Fruit fly (Drosophila melanogaster) whole organism, prepupa: Measurements from ENCODE around the gene CG8562.

Source experiments
- Blimp-1 ChIP-seq: fragments of 200-800 bp; sonication (Bioruptor generic); optimal IDR thresholded peaks from 3 replicates; lab custom pipeline; 2017; ENCODE audit warnings: missing biosample characterization, missing genetic modification characterization, mild to moderate bottlenecking, moderate library complexity, missing genetic modification reagents
- CG10631 ChIP-seq: fragments of 200-800 bp; sonication (Bioruptor generic); optimal IDR thresholded peaks from 2 replicates; lab custom pipeline; 2016; ENCODE audit warnings: missing biosample characterization, missing genetic modification characterization
- CG11762 ChIP-seq: fragments of 200-800 bp; sonication (Bioruptor generic); optimal IDR thresholded peaks from 3 replicates; lab custom pipeline; 2016; ENCODE audit warnings: missing biosample characterization, missing genetic modification characterization; ENCODE audit not compliant: insufficient read depth
- CG11902 ChIP-seq: fragments of 200-800 bp; sonication (Bioruptor generic); optimal IDR thresholded peaks from 3 replicates; lab custom pipeline; 2016; ENCODE audit warnings: missing biosample characterization, missing genetic modification characterization
- CG1621 ChIP-seq: fragments of 200-800 bp; sonication (Bioruptor generic); optimal IDR thresholded peaks from 3 replicates; lab custom pipeline; 2018; ENCODE audit warnings: missing biosample characterization, mild to moderate bottlenecking, missing genetic modification characterization
- CG16779 ChIP-seq: fragments of 200-800 bp; sonication (Bioruptor generic); optimal IDR thresholded peaks from 3 replicates; lab custom pipeline; 2017; ENCODE audit warnings: missing biosample characterization, mild to moderate bottlenecking, missing genetic modification characterization
- CG32006 ChIP-seq: fragments of 200-800 bp; sonication (Bioruptor generic); optimal IDR thresholded peaks from 3 replicates; lab custom pipeline; 2017; ENCODE audit warnings: missing biosample characterization, mild to moderate bottlenecking, missing genetic modification characterization
- CG34406 ChIP-seq: fragments of 200-800 bp; sonication (Bioruptor generic); optimal IDR thresholded peaks from 3 replicates; lab custom pipeline; 2016; ENCODE audit warnings: missing biosample characterization, missing genetic modification characterization
- CG3919 ChIP-seq: fragments of 200-800 bp; sonication (Bioruptor generic); optimal IDR thresholded peaks from 3 replicates; lab custom pipeline; 2016; ENCODE audit warnings: missing biosample characterization, missing genetic modification characterization
- CG4318 ChIP-seq: fragments of 200-800 bp; sonication (Bioruptor generic); optimal IDR thresholded peaks from 3 replicates; lab custom pipeline; 2017; ENCODE audit warnings: missing biosample characterization, mild to moderate bottlenecking, missing genetic modification characterization
- CG6163 ChIP-seq: fragments of 200-800 bp; sonication (Bioruptor generic); IDR thresholded peaks from 3 replicates; pipeline ENCODE4 v1.3.6; 2022; ENCODE audit warnings: missing biosample characterization, missing genetic modification characterization
- CG6276 ChIP-seq: fragments of 200-800 bp; sonication (Bioruptor generic); optimal IDR thresholded peaks from 2 replicates; lab custom pipeline; 2017; ENCODE audit warnings: missing biosample characterization, mild to moderate bottlenecking, missing genetic modification characterization
- CG6792 ChIP-seq: fragments of 200-800 bp; sonication (Bioruptor generic); optimal IDR thresholded peaks from 3 replicates; lab custom pipeline; 2016; ENCODE audit warnings: missing biosample characterization, missing genetic modification characterization
- CG6808 ChIP-seq: fragments of 200-800 bp; sonication (Bioruptor generic); optimal IDR thresholded peaks from 3 replicates; lab custom pipeline; 2017; ENCODE audit warnings: missing biosample characterization, missing genetic modification characterization, mild to moderate bottlenecking, moderate library complexity, missing genetic modification reagents
- CG6854 ChIP-seq: fragments of 200-800 bp; sonication (Bioruptor generic); optimal IDR thresholded peaks from 2 replicates; lab custom pipeline; 2017; ENCODE audit warnings: missing biosample characterization, mild to moderate bottlenecking, missing genetic modification characterization
- CG8119 ChIP-seq: fragments of 200-800 bp; sonication (Bioruptor generic); IDR thresholded peaks from 3 replicates; pipeline ENCODE4 v1.3.6; 2022; ENCODE audit warnings: missing biosample characterization, missing genetic modification characterization
- CG8319 ChIP-seq: fragments of 200-800 bp; sonication (Bioruptor generic); optimal IDR thresholded peaks from 3 replicates; lab custom pipeline; 2016; ENCODE audit warnings: missing biosample characterization, missing genetic modification characterization
- CG8632 ChIP-seq: fragments of 200-800 bp; sonication (Bioruptor generic); optimal IDR thresholded peaks from 3 replicates; lab custom pipeline; 2016; ENCODE audit warnings: missing biosample characterization, missing genetic modification characterization
- CG9139 ChIP-seq: fragments of 200-800 bp; sonication (Bioruptor generic); optimal IDR thresholded peaks from 3 replicates; lab custom pipeline; 2017; ENCODE audit warnings: missing biosample characterization, mild to moderate bottlenecking, missing genetic modification characterization
- Eip75B ChIP-seq: fragments of 200-800 bp; sonication (Bioruptor generic); optimal IDR thresholded peaks from 3 replicates; lab custom pipeline; 2016; ENCODE audit warnings: missing biosample characterization, missing genetic modification characterization
- Eip78C ChIP-seq: fragments of 200-800 bp; sonication (Bioruptor generic); peaks from one replicate; lab custom pipeline; 2016; ENCODE audit warnings: missing biosample characterization, missing genetic modification characterization
- Gug ChIP-seq: fragments of 200-800 bp; sonication (Bioruptor generic); IDR thresholded peaks from 2 replicates; pipeline ENCODE4 v1.3.6; 2022; ENCODE audit warnings: missing biosample characterization, missing genetic modification characterization
- Hr38 ChIP-seq: sonication (Bioruptor generic); optimal IDR thresholded peaks from 2 replicates; lab custom pipeline; 2016; ENCODE audit warnings: missing biosample characterization, missing genetic modification characterization
- Hr4 ChIP-seq: fragments of 200-800 bp; sonication (Bioruptor generic); optimal IDR thresholded peaks from 3 replicates; lab custom pipeline; 2016; ENCODE audit warnings: missing biosample characterization, missing genetic modification characterization
- Lpt ChIP-seq: fragments of 200-800 bp; sonication (Bioruptor generic); optimal IDR thresholded peaks from 3 replicates; lab custom pipeline; 2016; ENCODE audit warnings: missing biosample characterization, missing genetic modification characterization
- Sox102F ChIP-seq: fragments of 200-800 bp; sonication (Bioruptor generic); optimal IDR thresholded peaks from 2 replicates; lab custom pipeline; 2016; ENCODE audit warnings: missing biosample characterization, mild to moderate bottlenecking, missing genetic modification characterization
- Sox14 ChIP-seq: fragments of 200-800 bp; sonication (Bioruptor generic); optimal IDR thresholded peaks from 3 replicates; lab custom pipeline; 2016; ENCODE audit warnings: missing biosample characterization, missing genetic modification characterization
- Sox15 ChIP-seq: fragments of 200-800 bp; sonication (Bioruptor generic); optimal IDR thresholded peaks from 3 replicates; lab custom pipeline; 2016; ENCODE audit warnings: missing biosample characterization, missing genetic modification characterization
- achi ChIP-seq: fragments of 200-800 bp; sonication (Bioruptor generic); optimal IDR thresholded peaks from 3 replicates; lab custom pipeline; 2016; ENCODE audit warnings: missing biosample characterization, missing genetic modification characterization
- acj6 ChIP-seq: fragments of 200-800 bp; sonication (Bioruptor generic); optimal IDR thresholded peaks from 3 replicates; lab custom pipeline; 2016; ENCODE audit warnings: missing biosample characterization, missing genetic modification characterization
- cyc ChIP-seq: fragments of 200-800 bp; sonication (Bioruptor generic); optimal IDR thresholded peaks from 3 replicates; lab custom pipeline; 2016; ENCODE audit warnings: missing biosample characterization, missing genetic modification characterization
- dsx ChIP-seq: fragments of 200-800 bp; optimal IDR thresholded peaks from 3 replicates; lab custom pipeline; 2019; ENCODE audit warnings: missing biosample characterization, mild to moderate bottlenecking, missing genetic modification characterization, moderate library complexity; ENCODE audit not compliant: poor library complexity, severe bottlenecking
- eg ChIP-seq: fragments of 200-800 bp; sonication (Bioruptor generic); IDR thresholded peaks from 3 replicates; pipeline ENCODE4 v1.3.6; 2022; ENCODE audit warnings: missing biosample characterization, missing genetic modification characterization
- esn ChIP-seq: fragments of 200-800 bp; sonication (Bioruptor generic); optimal IDR thresholded peaks from 2 replicates; lab custom pipeline; 2016; ENCODE audit warnings: missing biosample characterization, mild to moderate bottlenecking, missing genetic modification characterization, moderate library complexity
- fd59A ChIP-seq: fragments of 200-800 bp; sonication (Bioruptor generic); optimal IDR thresholded peaks from 2 replicates; lab custom pipeline; 2017; ENCODE audit warnings: missing biosample characterization, mild to moderate bottlenecking, missing genetic modification characterization, missing genetic modification reagents
- fd85E ChIP-seq: fragments of 200-800 bp; sonication (Bioruptor generic); optimal IDR thresholded peaks from 3 replicates; lab custom pipeline; 2016; ENCODE audit warnings: missing biosample characterization, missing genetic modification characterization
- fkh ChIP-seq: fragments of 200-800 bp; sonication (Bioruptor generic); optimal IDR thresholded peaks from 3 replicates; lab custom pipeline; 2017; ENCODE audit warnings: missing biosample characterization, mild to moderate bottlenecking, missing genetic modification characterization, moderate library complexity
- lz ChIP-seq: fragments of 200-800 bp; sonication (Bioruptor generic); optimal IDR thresholded peaks from 3 replicates; lab custom pipeline; 2016; ENCODE audit warnings: missing biosample characterization, missing genetic modification characterization
- pdm3 ChIP-seq: fragments of 200-800 bp; sonication (Bioruptor generic); optimal IDR thresholded peaks from 3 replicates; lab custom pipeline; 2016; ENCODE audit warnings: missing biosample characterization, missing genetic modification characterization
- ss ChIP-seq, 2 experiments: fragments of 200-800 bp; sonication (Bioruptor generic); optimal IDR thresholded peaks; 2 replicates in 1 of 2; 3 replicates in 1 of 2; lab custom pipeline; 2017 to 2018; ENCODE audit warnings: mild to moderate bottlenecking in 2 of 2, missing biosample characterization in 2 of 2, missing genetic modification characterization in 2 of 2, moderate library complexity in 1 of 2
- svp ChIP-seq: fragments of 200-800 bp; sonication (Bioruptor generic); peaks from one replicate; lab custom pipeline; 2016; ENCODE audit warnings: missing biosample characterization, missing genetic modification characterization
- topi ChIP-seq: fragments of 200-800 bp; sonication (Bioruptor generic); optimal IDR thresholded peaks from 3 replicates; lab custom pipeline; 2016; ENCODE audit warnings: missing biosample characterization, missing genetic modification characterization
- vri ChIP-seq: fragments of 200-800 bp; sonication (Bioruptor generic); optimal IDR thresholded peaks from 3 replicates; lab custom pipeline; 2016; ENCODE audit warnings: missing biosample characterization, mild to moderate bottlenecking, missing genetic modification characterization

Gene CG8562

DNA sequence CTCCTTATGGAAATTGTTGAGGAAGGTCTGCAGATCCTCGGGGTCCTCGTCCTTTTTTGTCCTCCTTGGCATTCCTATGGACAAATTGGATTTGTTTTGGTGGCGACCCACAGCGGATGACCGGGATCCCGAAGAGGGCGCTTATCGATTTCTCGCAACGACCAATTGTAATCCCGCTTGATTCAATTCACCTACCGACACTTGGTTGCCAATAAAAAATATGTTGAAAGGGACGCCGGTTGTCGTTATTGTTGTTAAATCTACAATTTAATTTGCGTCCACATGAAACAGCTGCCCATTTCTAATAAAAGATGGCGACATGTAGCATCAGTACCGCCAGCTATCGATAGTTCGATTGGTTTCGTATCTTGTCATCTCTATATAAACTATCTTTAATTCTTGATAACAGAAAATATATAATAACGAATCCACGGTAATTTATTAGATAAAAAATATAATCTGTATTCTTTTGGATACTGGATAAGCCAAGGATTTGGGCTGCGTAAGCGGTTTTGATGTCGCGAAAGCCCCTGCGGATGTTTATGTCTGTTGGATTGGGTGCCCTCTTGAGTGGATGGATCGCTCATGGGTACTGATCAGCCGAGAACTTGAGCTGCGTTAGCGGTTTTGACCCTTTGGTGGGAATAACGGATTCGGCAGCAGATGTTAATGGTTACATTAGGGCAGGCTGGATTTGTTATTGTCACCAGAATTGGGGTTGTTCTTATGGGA lies 41.5 kb upstream of the CG8562 start, which contains the start of gene CTCF (continued):
- TF ChIP-seq CG16779 (tag; lab: Kevin White, UChicago) (no peak), eg (GFP tag; lab: Robert Waterston, UW) (no peak), lz (GFP tag; lab: Kevin White, UChicago) (peak; percentile 58), CG8119 (no peak), fd59A (GFP tag; lab: Kevin White, UChicago) (no peak), Eip78C (GFP tag; lab: Kevin White, UChicago) (peak; percentile 71), Hr4 (GFP tag; lab: Kevin White, UChicago) (no peak), Blimp-1 (no peak), Lpt (GFP tag; lab: Kevin White, UChicago) (no peak)

DNA sequence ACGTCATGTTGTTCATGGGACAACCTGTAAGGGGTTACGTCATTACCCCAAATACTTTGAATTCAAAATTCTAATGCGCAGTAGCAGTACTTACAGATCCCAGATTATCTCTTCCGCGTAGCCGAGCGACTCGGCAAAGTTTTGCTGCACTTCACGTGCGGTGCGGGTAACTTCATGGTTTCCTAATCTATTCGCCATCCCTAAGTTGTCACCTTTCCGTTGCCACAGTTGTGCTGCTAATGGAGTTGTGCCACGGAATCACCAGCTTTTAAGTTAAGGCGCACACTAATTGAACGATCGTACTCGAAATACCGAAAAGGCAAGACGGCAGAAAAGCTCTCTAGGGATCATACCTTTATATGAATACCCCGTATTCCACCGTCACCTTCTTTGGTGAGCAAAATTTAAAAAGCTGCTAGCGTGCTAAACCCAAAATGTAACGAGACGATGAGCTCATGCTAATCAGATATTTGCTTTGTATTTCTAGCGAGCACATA lies 38.2 kb upstream of the CG8562 start, which contains the start of gene pst:
Gene pst (minus strand): TSS at position 437 of the 497 bp plus-strand sequence.
- no peak for TF ChIP-seq eg (GFP tag; lab: Robert Waterston, UW)
- peak; percentile 46 for TF ChIP-seq vri
- peak in 1 of 2 experiments; percentile 1 for TF ChIP-seq ss (GFP tag; optimal IDR thresholded peaks at IDR 0.05; lab: Kevin White, UChicago)
- TF ChIP-seq CG6854 (GFP tag; lab: Kevin White, UChicago) = peak; percentile 49
- peak; percentile 12 for TF ChIP-seq fd85E (GFP tag; lab: Kevin White, UChicago)
- peak; percentile 71 for TF ChIP-seq Eip78C (GFP tag; lab: Kevin White, UChicago)
- TF ChIP-seq CG1621 (tag; lab: Kevin White, UChicago) = no peak
- TF ChIP-seq CG6808 = no peak
- no peak for TF ChIP-seq pdm3 (GFP tag; lab: Kevin White, UChicago)
- no peak for TF ChIP-seq Eip75B (GFP tag; lab: Kevin White, UChicago)
- no peak for TF ChIP-seq esn (GFP tag; lab: Kevin White, UChicago)
- peak; percentile 0 for TF ChIP-seq cyc (GFP tag; lab: Kevin White, UChicago)
- TF ChIP-seq CG3919 (GFP tag; lab: Kevin White, UChicago) = peak; percentile 8
- no peak for TF ChIP-seq CG6792 (GFP tag; lab: Kevin White, UChicago)
- peak; percentile 92 for TF ChIP-seq svp (GFP tag; lab: Kevin White, UChicago)
- TF ChIP-seq dsx (GFP tag; lab: Kevin White, UChicago) = no peak

DNA sequence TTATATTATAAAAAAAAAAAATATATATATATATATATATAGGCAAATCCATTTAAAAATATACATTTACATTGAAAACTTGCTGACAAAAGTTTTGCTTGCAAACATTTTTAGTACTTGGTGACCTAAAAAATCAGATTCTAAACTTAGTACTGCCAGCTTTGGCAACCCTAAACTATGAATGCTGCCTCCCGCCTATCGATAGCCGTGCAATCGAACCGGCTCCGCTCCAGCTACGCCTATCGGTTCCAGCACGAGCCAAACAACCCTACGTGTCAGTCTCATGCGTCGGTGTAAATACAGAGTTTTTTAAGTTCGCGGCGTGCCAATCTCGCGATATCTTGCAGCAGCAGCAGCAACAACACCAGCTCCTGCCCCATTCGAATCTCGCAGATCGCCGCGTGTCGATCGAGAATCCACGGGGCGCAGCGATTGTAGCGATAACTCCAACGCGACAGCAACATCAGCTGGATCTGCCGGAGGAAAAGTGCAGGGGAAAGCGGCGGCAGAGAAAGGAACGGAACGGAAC lies 37.7 kb upstream of the CG8562 start, which contains the start of gene Sec63:
Gene Sec63 (plus strand): TSS at position 238 of the 529 bp plus-strand sequence.
- TF ChIP-seq CG6163 (GFP tag; lab: Robert Waterston, UW) (peak; percentile 56; the same call in 2 of the 3 replicates), svp (GFP tag; lab: Kevin White, UChicago) (no peak), fkh (GFP tag; lab: Kevin White, UChicago) (peak; percentile 26), Gug (no peak), CG6792 (GFP tag; lab: Kevin White, UChicago) (peak; percentile 4), CG32006 (GFP tag; lab: Kevin White, UChicago) (peak; percentile 43), fd85E (GFP tag; lab: Kevin White, UChicago) (no peak), esn (GFP tag; lab: Kevin White, UChicago) (peak; percentile 16), CG6276 (no peak), CG34406 (GFP tag; lab: Kevin White, UChicago) (peak; percentile 38), CG11762 (GFP tag; lab: Kevin White, UChicago) (no peak), Sox14 (GFP tag; lab: Kevin White, UChicago) (peak; percentile 20), CG8319 (GFP tag; lab: Kevin White, UChicago) (peak; percentile 96), Hr38 (no peak), CG9139 (no peak), vri (peak; percentile 24), CG8119 (no peak; the same call in 2 of the 3 replicates), eg (GFP tag; lab: Robert Waterston, UW) (peak; percentile 51; the same call in 2 of the 3 replicates), Blimp-1 (no peak), CG3919 (GFP tag; lab: Kevin White, UChicago) (peak; percentile 17), Hr4 (GFP tag; lab: Kevin White, UChicago) (no peak), topi (GFP tag; lab: Kevin White, UChicago) (no peak), Sox15 (no peak), cyc (GFP tag; lab: Kevin White, UChicago) (no peak), CG8632 (GFP tag; lab: Kevin White, UChicago) (peak; percentile 56), CG11902 (GFP tag; lab: Kevin White, UChicago) (peak; percentile 2), acj6 (GFP tag; lab: Kevin White, UChicago) (peak; percentile 52), achi (peak; percentile 49), CG10631 (GFP tag; lab: Kevin White, UChicago) (peak; percentile 38), dsx (GFP tag; lab: Kevin White, UChicago) (no peak), Eip78C (GFP tag; lab: Kevin White, UChicago) (peak; percentile 34), Sox102F (GFP tag; lab: Kevin White, UChicago) (no peak), CG4318 (GFP tag; lab: Kevin White, UChicago) (no peak)
